Fruit fly (Drosophila melanogaster) Kc167 (cell line): ENCODE results near the gene Eig71Eg.

ENCODE experiments used
- Myc ChIP-seq: fragments of >200 bp; optimal IDR thresholded peaks from 2 replicates; lab custom pipeline; 2017; ENCODE audit warnings: missing external identifiers
- Sin3A ChIP-seq: fragments of >200 bp; optimal IDR thresholded peaks from 2 replicates; lab custom pipeline; 2018; ENCODE audit warnings: missing external identifiers
- h ChIP-seq: fragments of >200 bp; optimal IDR thresholded peaks from 3 replicates; lab custom pipeline; 2018; ENCODE audit warnings: missing external identifiers
- insv ChIP-seq: fragments of >200 bp; optimal IDR thresholded peaks from 3 replicates; lab custom pipeline; 2018; ENCODE audit warnings: missing external identifiers
- psq ChIP-seq: fragments of >200 bp; optimal IDR thresholded peaks from 2 replicates; lab custom pipeline; 2017; ENCODE audit warnings: missing external identifiers
- ttk ChIP-seq: sonication (Bioruptor generic); optimal IDR thresholded peaks from 2 replicates; lab custom pipeline; 2017; ENCODE audit warnings: missing external identifiers

The Eig71Eg gene

dm6 chr3L:15694406-15694805 is 37.0 kb downstream of the Eig71Eg start:
- no peak for TF ChIP-seq ttk (lab: Kevin White, UChicago)
- no peak for TF ChIP-seq Myc
- no peak for TF ChIP-seq insv
- no peak for TF ChIP-seq Sin3A (lab: Kevin White, UChicago)
- no peak for TF ChIP-seq h (lab: Kevin White, UChicago)
- no peak for TF ChIP-seq psq

dm6 chr3L:15695195-15695594 is 37.8 kb downstream of the Eig71Eg start:
- TF ChIP-seq h (lab: Kevin White, UChicago) (no peak), psq (no peak), ttk (lab: Kevin White, UChicago) (no peak), Sin3A (lab: Kevin White, UChicago) (no peak), insv (no peak), Myc (no peak)

- TF ChIP-seq h (lab: Kevin White, UChicago) (no peak), Sin3A (lab: Kevin White, UChicago) (no peak), Myc (no peak), insv (no peak), ttk (lab: Kevin White, UChicago) (no peak), psq (no peak)
Measured at dm6 chr3L:15697916-15698315, 40.5 kb downstream of the Eig71Eg start.

- TF ChIP-seq Myc = no peak
- no peak for TF ChIP-seq ttk (lab: Kevin White, UChicago)
Measured at dm6 chr3L:15699626-15700337, 42.4 kb downstream of the Eig71Eg start, which contains the start of gene comm2. Gene comm2 (minus strand): TSS chr3L:15699850.

dm6 chr3L:15700338-15700966 is 43.0 kb downstream of the Eig71Eg start:
- TF ChIP-seq insv = no peak
- no peak for TF ChIP-seq Myc
- no peak for TF ChIP-seq Sin3A (lab: Kevin White, UChicago)
- no peak for TF ChIP-seq psq
- no peak for TF ChIP-seq ttk (lab: Kevin White, UChicago)
- TF ChIP-seq h (lab: Kevin White, UChicago) = no peak

- TF ChIP-seq Myc (no peak), psq (no peak), ttk (lab: Kevin White, UChicago) (no peak), insv (no peak), h (lab: Kevin White, UChicago) (no peak), Sin3A (lab: Kevin White, UChicago) (no peak)
Measured at dm6 chr3L:15702191-15702590, 44.8 kb downstream of the Eig71Eg start.

- TF ChIP-seq h (lab: Kevin White, UChicago) (no peak), insv (no peak), psq (no peak), ttk (lab: Kevin White, UChicago) (no peak), Sin3A (lab: Kevin White, UChicago) (no peak), Myc (no peak)
Measured at dm6 chr3L:15703330-15704119, 46.1 kb downstream of the Eig71Eg start.

- TF ChIP-seq Myc (no peak), insv (no peak), ttk (lab: Kevin White, UChicago) (no peak), psq (no peak), h (lab: Kevin White, UChicago) (no peak), Sin3A (lab: Kevin White, UChicago) (no peak)
Measured at dm6 chr3L:15704250-15704985, 47.0 kb downstream of the Eig71Eg start.

dm6 chr3L:15706199-15706598 is 48.8 kb downstream of the Eig71Eg start:
- TF ChIP-seq Myc (no peak), Sin3A (lab: Kevin White, UChicago) (no peak), ttk (lab: Kevin White, UChicago) (no peak), insv (no peak), psq (no peak), h (lab: Kevin White, UChicago) (no peak)
